Fruit fly (Drosophila melanogaster): Measurements from ENCODE around the gene CG12065.
A peak's percentile ranks its signal among the peaks of the same experiment; 100 is the strongest.

Gene CG12065

DNA sequence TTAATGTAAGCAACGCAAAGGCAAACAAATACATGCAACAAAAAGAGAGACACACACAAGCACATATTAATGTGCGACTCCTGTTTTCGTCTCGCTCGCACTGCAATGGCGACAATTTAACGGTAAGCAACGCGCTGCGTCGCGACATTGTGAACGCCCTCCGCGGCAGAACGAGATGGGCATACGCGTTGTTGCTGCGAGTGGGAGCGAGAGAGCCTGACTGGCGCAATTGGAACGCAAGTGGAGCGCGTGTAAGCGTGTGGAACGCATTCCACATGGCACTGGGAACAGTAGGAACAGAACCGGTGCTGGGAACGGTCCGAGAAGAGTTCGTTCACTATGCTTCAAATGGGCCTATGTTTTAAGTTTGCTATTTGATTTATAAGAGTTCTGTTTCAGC lies 50.8 kb downstream of the CG12065 start:
- TF ChIP-seq klu (GFP tag; IDR thresholded peaks at IDR 0.05), result no peak
- no peak for TF ChIP-seq usp (GFP tag; optimal IDR thresholded peaks at IDR 0.05)
- TF ChIP-seq chm (GFP tag; IDR thresholded peaks at IDR 0.05), result no peak
- TF ChIP-seq CG1024 (GFP tag; IDR thresholded peaks at IDR 0.05), result no peak
- no peak for TF ChIP-seq tup (GFP tag; optimal IDR thresholded peaks at IDR 0.05)
- TF ChIP-seq gt (GFP tag; IDR thresholded peaks at IDR 0.05), result no peak
- peak; percentile 99 for TF ChIP-seq Nf-YC (tag; optimal IDR thresholded peaks at IDR 0.05)
- no peak for TF ChIP-seq CG10979 (tag; optimal IDR thresholded peaks at IDR 0.05)
- TF ChIP-seq jigr1 (GFP tag; IDR thresholded peaks at IDR 0.05), result no peak
- 0 out of 3 replicates have a peak, but pooled peaks have one; percentile 40 for TF ChIP-seq Opbp (GFP tag; IDR thresholded peaks at IDR 0.05; ENCODE audit: partially characterized antibody)
- TF ChIP-seq sc (optimal IDR thresholded peaks at IDR 0.05), result no peak
- TF ChIP-seq sc (GFP tag; optimal IDR thresholded peaks at IDR 0.05), result no peak
- no peak for TF ChIP-seq CG7372 (GFP tag; IDR thresholded peaks at IDR 0.05)
- TF ChIP-seq Trl (optimal IDR thresholded peaks at IDR 0.05), result peak in 1 of 2 experiments; percentile 4
- no peak for TF ChIP-seq Trl (GFP tag; optimal IDR thresholded peaks at IDR 0.05)
- TF ChIP-seq CG34224 (GFP tag; IDR thresholded peaks at IDR 0.05; ENCODE audit: partially characterized antibody), result no peak
- peak; percentile 71 for TF ChIP-seq HLHmδ (GFP tag; optimal IDR thresholded peaks at IDR 0.05)
- TF ChIP-seq ind (GFP tag; optimal IDR thresholded peaks at IDR 0.05), result no peak
- no peak for TF ChIP-seq CG16779 (GFP tag; IDR thresholded peaks at IDR 0.05)
- TF ChIP-seq ab (GFP tag; optimal IDR thresholded peaks at IDR 0.05), result no peak
- TF ChIP-seq sug (tag; optimal IDR thresholded peaks at IDR 0.05), result no peak
- no peak for TF ChIP-seq CG13296 (GFP tag; optimal IDR thresholded peaks at IDR 0.05)
- no peak for TF ChIP-seq Sox100B (GFP tag; optimal IDR thresholded peaks at IDR 0.05)
- no peak for TF ChIP-seq dan (GFP tag; IDR thresholded peaks at IDR 0.05)
- no peak for TF ChIP-seq CG12391 (tag; optimal IDR thresholded peaks at IDR 0.05)
- no peak for TF ChIP-seq Myb (GFP tag; optimal IDR thresholded peaks at IDR 0.05)
- TF ChIP-seq Mrtf (GFP tag; IDR thresholded peaks at IDR 0.05), result no peak
- TF ChIP-seq bigmax (GFP tag; optimal IDR thresholded peaks at IDR 0.05), result no peak
- TF ChIP-seq dimm (GFP tag; IDR thresholded peaks at IDR 0.05), result no peak
- TF ChIP-seq CG9215 (GFP tag; IDR thresholded peaks at IDR 0.05), result no peak
- TF ChIP-seq CG12299 (tag; optimal IDR thresholded peaks at IDR 0.05), result no peak
- no peak for TF ChIP-seq peb (GFP tag; IDR thresholded peaks at IDR 0.05)
- TF ChIP-seq B-H2 (GFP tag; optimal IDR thresholded peaks at IDR 0.05), result no peak
- TF ChIP-seq lmd (GFP tag; IDR thresholded peaks at IDR 0.05), result no peak
- TF ChIP-seq CG11723 (GFP tag; optimal IDR thresholded peaks at IDR 0.05), result no peak
- TF ChIP-seq sens (GFP tag), result peak; percentile 53
- peak; percentile 11; the same call in 1 of the 2 replicates for TF ChIP-seq sob (GFP tag; IDR thresholded peaks at IDR 0.05)
- TF ChIP-seq CG2199 (GFP tag; IDR thresholded peaks at IDR 0.05), result peak; percentile 76; the same call in 2 of the 3 replicates
- no peak for TF ChIP-seq run (tag; optimal IDR thresholded peaks at IDR 0.05)
- TF ChIP-seq Tbp (GFP tag; optimal IDR thresholded peaks at IDR 0.05), result no peak
- TF ChIP-seq CG9437 (GFP tag; optimal IDR thresholded peaks at IDR 0.05), result no peak
- TF ChIP-seq Vsx1 (GFP tag; optimal IDR thresholded peaks at IDR 0.05), result no peak
- no peak for TF ChIP-seq CG31365 (tag; optimal IDR thresholded peaks at IDR 0.05)
- TF ChIP-seq CG6854 (GFP tag; optimal IDR thresholded peaks at IDR 0.05), result no peak
- TF ChIP-seq NfI (GFP tag; optimal IDR thresholded peaks at IDR 0.05), result no peak
- no peak for TF ChIP-seq CG4404 (GFP tag; IDR thresholded peaks at IDR 0.05)
- no peak for TF ChIP-seq CG13123 (GFP tag; optimal IDR thresholded peaks at IDR 0.05)
- TF ChIP-seq CG6254 (GFP tag; optimal IDR thresholded peaks at IDR 0.05), result no peak
- no peak for TF ChIP-seq HHEX (GFP tag; optimal IDR thresholded peaks at IDR 0.05)
- no peak for TF ChIP-seq ro (GFP tag; IDR thresholded peaks at IDR 0.05)
- TF ChIP-seq CG3281 (GFP tag; optimal IDR thresholded peaks at IDR 0.05), result no peak
- no peak for TF ChIP-seq ems (GFP tag; optimal IDR thresholded peaks at IDR 0.05)
- no peak for TF ChIP-seq unc-4 (GFP tag; IDR thresholded peaks at IDR 0.05; ENCODE audit: partially characterized antibody)

All from whole organism, embryonic.